Worm (Caenorhabditis elegans): ENCODE data around the gene acox-1.5.

acox-1.5 gene

ce11 chrIII:9580039-9580891, 11.7 kb downstream of the acox-1.5 start, which contains the start of gene ced-7:
Gene ced-7, minus strand, starts transcription at chrIII:9580089.
- TF ChIP-seq W03F9.2 (tag; optimal IDR thresholded peaks at IDR 0.05) (no peak), him-1 (tag; optimal IDR thresholded peaks at IDR 0.05) (no peak), dao-5 (tag; optimal IDR thresholded peaks at IDR 0.05) (no peak)

ce11 chrIII:9570869-9571268, 21.1 kb downstream of the acox-1.5 start:
- TF ChIP-seq W03F9.2 (tag; optimal IDR thresholded peaks at IDR 0.05) (no peak), dao-5 (tag; optimal IDR thresholded peaks at IDR 0.05) (no peak), him-1 (tag; optimal IDR thresholded peaks at IDR 0.05) (no peak)

ce11 chrIII:9568451-9568850, 23.5 kb downstream of the acox-1.5 start, which contains the start of gene C48B4.13:
Gene C48B4.13, plus strand, starts transcription at chrIII:9568751.
- TF ChIP-seq dao-5 (tag; optimal IDR thresholded peaks at IDR 0.05) (no peak), him-1 (tag; optimal IDR thresholded peaks at IDR 0.05) (no peak), W03F9.2 (tag; optimal IDR thresholded peaks at IDR 0.05) (no peak)

- TF ChIP-seq him-1 (tag; optimal IDR thresholded peaks at IDR 0.05) (no peak), W03F9.2 (tag; optimal IDR thresholded peaks at IDR 0.05) (no peak), dao-5 (tag; optimal IDR thresholded peaks at IDR 0.05) (no peak)
Measured at ce11 chrIII:9565973-9566372, 26.0 kb downstream of the acox-1.5 start, which contains the start of gene C48B4.11. Gene C48B4.11, minus strand, starts transcription at chrIII:9566115.

- TF ChIP-seq him-1 (tag; optimal IDR thresholded peaks at IDR 0.05): no peak
Measured at ce11 chrIII:9564410-9564809, 27.6 kb downstream of the acox-1.5 start, which contains the start of gene C48B4.10. Gene C48B4.10, minus strand, starts transcription at chrIII:9564510.

- no peak for TF ChIP-seq W03F9.2 (tag; optimal IDR thresholded peaks at IDR 0.05)
- TF ChIP-seq dao-5 (tag; optimal IDR thresholded peaks at IDR 0.05): no peak
- TF ChIP-seq him-1 (tag; optimal IDR thresholded peaks at IDR 0.05): no peak
Measured at ce11 chrIII:9563235-9563634, 28.8 kb downstream of the acox-1.5 start, which contains the start of gene C48B4.9. Gene C48B4.9, minus strand, starts transcription at chrIII:9563335.

- TF ChIP-seq him-1 (tag; optimal IDR thresholded peaks at IDR 0.05) (no peak), dao-5 (tag; optimal IDR thresholded peaks at IDR 0.05) (no peak), W03F9.2 (tag; optimal IDR thresholded peaks at IDR 0.05) (no peak)
Measured at ce11 chrIII:9561158-9561557, 30.8 kb downstream of the acox-1.5 start, which contains the start of gene C48B4.8. Gene C48B4.8, minus strand, starts transcription at chrIII:9561258.

- TF ChIP-seq W03F9.2 (tag; optimal IDR thresholded peaks at IDR 0.05) (peak; percentile 15), dao-5 (tag; optimal IDR thresholded peaks at IDR 0.05) (no peak)
Measured at ce11 chrIII:9559381-9559881, 32.6 kb downstream of the acox-1.5 start, which contains the start of gene C48B4.7. Gene C48B4.7, minus strand, starts transcription at chrIII:9559431.

ce11 chrIII:9558463-9558862, 33.5 kb downstream of the acox-1.5 start, which contains the start of gene C48B4.6:
Gene C48B4.6, minus strand, starts transcription at chrIII:9558563.
- no peak for TF ChIP-seq him-1 (tag; optimal IDR thresholded peaks at IDR 0.05)
- TF ChIP-seq dao-5 (tag; optimal IDR thresholded peaks at IDR 0.05): no peak
- no peak for TF ChIP-seq W03F9.2 (tag; optimal IDR thresholded peaks at IDR 0.05)

ce11 chrIII:9556300-9556699, 35.7 kb downstream of the acox-1.5 start, which contains the start of gene ZK1098.11:
Gene ZK1098.11, plus strand, starts transcription at chrIII:9556600.
- no peak for TF ChIP-seq dao-5 (tag; optimal IDR thresholded peaks at IDR 0.05)

ce11 chrIII:9546016-9546659, 45.9 kb downstream of the acox-1.5 start, which contains the start of gene unc-16:
Gene unc-16, plus strand, starts transcription at chrIII:9546258.
- TF ChIP-seq him-1 (tag; optimal IDR thresholded peaks at IDR 0.05) (peak; percentile 55), W03F9.2 (tag; optimal IDR thresholded peaks at IDR 0.05) (peak; percentile 84), dao-5 (tag; optimal IDR thresholded peaks at IDR 0.05) (no peak)

- no peak for TF ChIP-seq him-1 (tag; optimal IDR thresholded peaks at IDR 0.05)
- TF ChIP-seq dao-5 (tag; optimal IDR thresholded peaks at IDR 0.05): no peak
- no peak for TF ChIP-seq W03F9.2 (tag; optimal IDR thresholded peaks at IDR 0.05)
Measured at ce11 chrIII:9544820-9545219, 47.2 kb downstream of the acox-1.5 start, which contains the start of gene ZK1098.12. Gene ZK1098.12, plus strand, starts transcription at chrIII:9545120.

ce11 chrIII:9544125-9544524, 47.9 kb downstream of the acox-1.5 start, which contains the start of gene ZK1098.9:
Gene ZK1098.9, plus strand, starts transcription at chrIII:9544425.
- TF ChIP-seq him-1 (tag; optimal IDR thresholded peaks at IDR 0.05) (no peak), W03F9.2 (tag; optimal IDR thresholded peaks at IDR 0.05) (no peak), dao-5 (tag; optimal IDR thresholded peaks at IDR 0.05) (no peak)

All from whole organism, L4/young adult.